Fruit fly (Drosophila melanogaster) whole organism, adult: Measurements from ENCODE around the gene CG46308.

Source experiments
- CG1620 ChIP-seq: fragments of 200-800 bp; sonication (Bioruptor generic); optimal IDR thresholded peaks from 2 replicates; lab custom pipeline; 2016; ENCODE audit warnings: missing biosample characterization, missing genetic modification characterization
- CG33017 ChIP-seq: fragments of 200-800 bp; sonication (Bioruptor generic); optimal IDR thresholded peaks from 2 replicates; lab custom pipeline; 2018; ENCODE audit warnings: missing biosample characterization, mild to moderate bottlenecking, missing genetic modification characterization, moderate library complexity
- Hr96 ChIP-seq: fragments of 200-800 bp; sonication (Bioruptor generic); optimal IDR thresholded peaks from 2 replicates; lab custom pipeline; 2016; ENCODE audit warnings: missing biosample characterization, missing genetic modification characterization
- bab1 ChIP-seq: fragments of 200-800 bp; sonication (Bioruptor generic); optimal IDR thresholded peaks from 3 replicates; lab custom pipeline; 2019; ENCODE audit warnings: missing biosample characterization, mild to moderate bottlenecking, missing genetic modification characterization, moderate library complexity

- TF ChIP-seq CG1620 (no peak), CG33017 (tag; lab: Kevin White, UChicago) (no peak), Hr96 (GFP tag; lab: Kevin White, UChicago) (no peak), bab1 (GFP tag; lab: Kevin White, UChicago) (no peak)
Observed at dm6 chr2L:13497915-13498314, 36.3 kb downstream of the CG46308 start.
